Fruit fly (Drosophila melanogaster): Measurements from ENCODE around the gene RhoGAP102A.

Gene RhoGAP102A

dm6 chr4:210011-210649 is 44.7 kb upstream of the RhoGAP102A start, which contains the start of gene Crk (continued):
- TF ChIP-seq CG8281 (tag; optimal IDR thresholded peaks at IDR 0.05) (no peak), NFAT (GFP tag; IDR thresholded peaks at IDR 0.05) (no peak), CG7372 (GFP tag; IDR thresholded peaks at IDR 0.05) (no peak), lola (GFP tag; optimal IDR thresholded peaks at IDR 0.05) (peak in 1 of 3 experiments; percentile 72), D19B (GFP tag; optimal IDR thresholded peaks at IDR 0.05) (no peak), tx (GFP tag; optimal IDR thresholded peaks at IDR 0.05) (no peak), hbn (GFP tag; IDR thresholded peaks at IDR 0.05; ENCODE audit: partially characterized antibody) (no peak), H15 (GFP tag; IDR thresholded peaks at IDR 0.05) (no peak), cad (GFP tag; optimal IDR thresholded peaks at IDR 0.05) (no peak), slou (GFP tag; optimal IDR thresholded peaks at IDR 0.05) (no peak), CG31441 (GFP tag; IDR thresholded peaks at IDR 0.05) (no peak), dpn (GFP tag; optimal IDR thresholded peaks at IDR 0.05) (peak in 1 of 2 experiments; percentile 13), Spps (tag; optimal IDR thresholded peaks at IDR 0.05) (no peak), nerfin-2 (GFP tag; IDR thresholded peaks at IDR 0.05; ENCODE audit: partially characterized antibody) (no peak), inv (GFP tag; IDR thresholded peaks at IDR 0.05; ENCODE audit: partially characterized antibody) (peak; percentile 43; the same call in 1 of the 2 replicates), CG12659 (GFP tag; optimal IDR thresholded peaks at IDR 0.05) (peak; percentile 70), CG6272 (GFP tag; IDR thresholded peaks at IDR 0.05) (no peak), gcm (GFP tag; optimal IDR thresholded peaks at IDR 0.05) (no peak), Abd-B (GFP tag; optimal IDR thresholded peaks at IDR 0.05) (no peak), CG2678 (tag; optimal IDR thresholded peaks at IDR 0.05) (no peak), Oli (tag; optimal IDR thresholded peaks at IDR 0.05) (no peak), kah (GFP tag; optimal IDR thresholded peaks at IDR 0.05) (no peak), CG34376 (GFP tag; optimal IDR thresholded peaks at IDR 0.05) (peak; percentile 12), Dip2 (GFP tag; IDR thresholded peaks at IDR 0.05) (no peak), CG8924 (tag; optimal IDR thresholded peaks at IDR 0.05) (no peak), sisA (GFP tag; IDR thresholded peaks at IDR 0.05) (no peak), CG12769 (tag; optimal IDR thresholded peaks at IDR 0.05) (peak; percentile 43), pnt (GFP tag; optimal IDR thresholded peaks at IDR 0.05) (no peak), NC2α (GFP tag; optimal IDR thresholded peaks at IDR 0.05) (no peak), CG11085 (GFP tag; IDR thresholded peaks at IDR 0.05) (no peak), Elba2 (GFP tag; optimal IDR thresholded peaks at IDR 0.05) (no peak), CG10209 (GFP tag; optimal IDR thresholded peaks at IDR 0.05) (no peak), Ets97D (GFP tag; optimal IDR thresholded peaks at IDR 0.05) (peak; percentile 68), CG32532 (GFP tag; IDR thresholded peaks at IDR 0.05) (no peak), CG15514 (GFP tag; optimal IDR thresholded peaks at IDR 0.05) (no peak), CG17912 (GFP tag; optimal IDR thresholded peaks at IDR 0.05) (no peak), CG1024 (GFP tag; IDR thresholded peaks at IDR 0.05) (peak; percentile 100), CG17568 (GFP tag; optimal IDR thresholded peaks at IDR 0.05) (no peak), fd3F (GFP tag; optimal IDR thresholded peaks at IDR 0.05) (no peak), lbe (GFP tag; optimal IDR thresholded peaks at IDR 0.05) (peak; percentile 28), CG12391 (tag; optimal IDR thresholded peaks at IDR 0.05) (no peak), Pdp1 (GFP tag; optimal IDR thresholded peaks at IDR 0.05) (peak in 1 of 2 experiments; percentile 12), MBD-R2 (GFP tag; IDR thresholded peaks at IDR 0.05) (no peak; the same call in 1 of the 2 replicates), dm (GFP tag; optimal IDR thresholded peaks at IDR 0.05) (no peak), CG17361 (GFP tag; IDR thresholded peaks at IDR 0.05) (no peak), ap (GFP tag; IDR thresholded peaks at IDR 0.05) (no peak), sob (GFP tag; IDR thresholded peaks at IDR 0.05) (no peak), stwl (tag; optimal IDR thresholded peaks at IDR 0.05) (no peak), CG6765 (GFP tag; optimal IDR thresholded peaks at IDR 0.05) (no peak), eve (GFP tag; optimal IDR thresholded peaks at IDR 0.05) (peak in 1 of 2 experiments; percentile 69)
